Fruit fly (Drosophila melanogaster): Measurements from ENCODE around the gene gwl.

Gene gwl

dm6 chr3R:18742358-18743269 lies 3.6 kb upstream of the gwl start (continued):
- TF ChIP-seq seq (GFP tag; IDR thresholded peaks at IDR 0.05), result 0 out of 2 replicates have a peak, but pooled peaks have one; percentile 12
- TF ChIP-seq Max (GFP tag; optimal IDR thresholded peaks at IDR 0.05), result no peak
- TF ChIP-seq ssp (GFP tag; IDR thresholded peaks at IDR 0.05), result no peak
- TF ChIP-seq Dip3 (GFP tag; optimal IDR thresholded peaks at IDR 0.05), result no peak
- TF ChIP-seq Myb (GFP tag; optimal IDR thresholded peaks at IDR 0.05), result no peak
- TF ChIP-seq CG32532 (GFP tag; IDR thresholded peaks at IDR 0.05), result no peak
- no peak for TF ChIP-seq Hr78 (GFP tag; optimal IDR thresholded peaks at IDR 0.05)
- no peak for TF ChIP-seq CG16815 (GFP tag; optimal IDR thresholded peaks at IDR 0.05)
- peak; percentile 22 for TF ChIP-seq phol (tag; optimal IDR thresholded peaks at IDR 0.05)
- TF ChIP-seq Med (GFP tag), result peak; percentile 59
- TF ChIP-seq chinmo (GFP tag; IDR thresholded peaks at IDR 0.05; ENCODE audit: partially characterized antibody), result 0 out of 4 replicates have a peak, but pooled peaks have one; percentile 1
- TF ChIP-seq eyg (GFP tag; optimal IDR thresholded peaks at IDR 0.05), result no peak
- TF ChIP-seq CG8359 (GFP tag; optimal IDR thresholded peaks at IDR 0.05; ENCODE audit: borderline replicate concordance), result no peak
- TF ChIP-seq gce (GFP tag; IDR thresholded peaks at IDR 0.05), result no peak
- TF ChIP-seq pros (GFP tag; optimal IDR thresholded peaks at IDR 0.05), result no peak
- no peak for TF ChIP-seq CG7357 (GFP tag; IDR thresholded peaks at IDR 0.05)
- no peak for TF ChIP-seq salm (tag; optimal IDR thresholded peaks at IDR 0.05)
- TF ChIP-seq CG4730 (GFP tag; IDR thresholded peaks at IDR 0.05), result no peak
- TF ChIP-seq CG3995 (GFP tag; optimal IDR thresholded peaks at IDR 0.05), result no peak
- no peak for TF ChIP-seq CG30403 (GFP tag; optimal IDR thresholded peaks at IDR 0.05)
- no peak for TF ChIP-seq nom (GFP tag; optimal IDR thresholded peaks at IDR 0.05)
- no peak for TF ChIP-seq CG2875 (GFP tag; optimal IDR thresholded peaks at IDR 0.05)
- no peak for TF ChIP-seq CG16779 (GFP tag; IDR thresholded peaks at IDR 0.05)
- TF ChIP-seq CG9727 (GFP tag; optimal IDR thresholded peaks at IDR 0.05), result no peak
- no peak for TF ChIP-seq Fer1 (GFP tag; optimal IDR thresholded peaks at IDR 0.05)
- no peak for TF ChIP-seq CG2120 (GFP tag; optimal IDR thresholded peaks at IDR 0.05)
- TF ChIP-seq trh (GFP tag; optimal IDR thresholded peaks at IDR 0.05), result no peak

- TF ChIP-seq lmd (GFP tag; IDR thresholded peaks at IDR 0.05) (no peak; the same call in 1 of the 2 replicates), CG3281 (GFP tag; optimal IDR thresholded peaks at IDR 0.05) (peak; percentile 59), CG8281 (tag; optimal IDR thresholded peaks at IDR 0.05) (no peak), CG7745 (tag; optimal IDR thresholded peaks at IDR 0.05) (no peak), run (tag; optimal IDR thresholded peaks at IDR 0.05) (no peak), CG1602 (GFP tag; optimal IDR thresholded peaks at IDR 0.05) (no peak), gsb-n (tag; optimal IDR thresholded peaks at IDR 0.05) (peak; percentile 29), h (optimal IDR thresholded peaks at IDR 0.05) (no peak), Drgx (GFP tag; IDR thresholded peaks at IDR 0.05) (peak; percentile 5; the same call in 1 of the 2 replicates), esg (GFP tag; conservative IDR thresholded peaks at IDR 0.05) (no peak), mam (GFP tag; optimal IDR thresholded peaks at IDR 0.05) (peak; percentile 70), CG16815 (GFP tag; optimal IDR thresholded peaks at IDR 0.05) (no peak), CG18262 (tag; optimal IDR thresholded peaks at IDR 0.05) (peak; percentile 18), CG14860 (GFP tag; IDR thresholded peaks at IDR 0.05; ENCODE audit: partially characterized antibody) (no peak), Kr (GFP tag; optimal IDR thresholded peaks at IDR 0.05) (no peak), CG18599 (GFP tag; optimal IDR thresholded peaks at IDR 0.05) (peak; percentile 57), CG10274 (GFP tag; optimal IDR thresholded peaks at IDR 0.05) (no peak), zf30C (GFP tag; optimal IDR thresholded peaks at IDR 0.05) (no peak), CG11695 (GFP tag; IDR thresholded peaks at IDR 0.05) (no peak), zen (tag; optimal IDR thresholded peaks at IDR 0.05) (no peak), toy (GFP tag; IDR thresholded peaks at IDR 0.05) (no peak), B-H1 (GFP tag; IDR thresholded peaks at IDR 0.05) (no peak), unc-4 (GFP tag; IDR thresholded peaks at IDR 0.05; ENCODE audit: partially characterized antibody) (peak; percentile 74)
These were observed 2.8 kb upstream of the gwl start, which contains the start of gene Mekk1 for dm6 chr3R:18743270-18743922. Gene Mekk1, minus strand, starts transcription at chr3R:18743594.
